Fruit fly (Drosophila melanogaster) ovary, adult (tissue): Measurements from ENCODE around the gene Sdr.
A peak's percentile ranks its signal among the peaks of the same experiment; 100 is the strongest.

Source experiments
- CG17801 ChIP-seq: fragments of 200-800 bp; optimal IDR thresholded peaks from 2 replicates; lab custom pipeline; 2019; ENCODE audit warnings: missing biosample characterization, mild to moderate bottlenecking, missing genetic modification characterization, moderate library complexity; ENCODE audit not compliant: partially characterized antibody

Gene Sdr

DNA sequence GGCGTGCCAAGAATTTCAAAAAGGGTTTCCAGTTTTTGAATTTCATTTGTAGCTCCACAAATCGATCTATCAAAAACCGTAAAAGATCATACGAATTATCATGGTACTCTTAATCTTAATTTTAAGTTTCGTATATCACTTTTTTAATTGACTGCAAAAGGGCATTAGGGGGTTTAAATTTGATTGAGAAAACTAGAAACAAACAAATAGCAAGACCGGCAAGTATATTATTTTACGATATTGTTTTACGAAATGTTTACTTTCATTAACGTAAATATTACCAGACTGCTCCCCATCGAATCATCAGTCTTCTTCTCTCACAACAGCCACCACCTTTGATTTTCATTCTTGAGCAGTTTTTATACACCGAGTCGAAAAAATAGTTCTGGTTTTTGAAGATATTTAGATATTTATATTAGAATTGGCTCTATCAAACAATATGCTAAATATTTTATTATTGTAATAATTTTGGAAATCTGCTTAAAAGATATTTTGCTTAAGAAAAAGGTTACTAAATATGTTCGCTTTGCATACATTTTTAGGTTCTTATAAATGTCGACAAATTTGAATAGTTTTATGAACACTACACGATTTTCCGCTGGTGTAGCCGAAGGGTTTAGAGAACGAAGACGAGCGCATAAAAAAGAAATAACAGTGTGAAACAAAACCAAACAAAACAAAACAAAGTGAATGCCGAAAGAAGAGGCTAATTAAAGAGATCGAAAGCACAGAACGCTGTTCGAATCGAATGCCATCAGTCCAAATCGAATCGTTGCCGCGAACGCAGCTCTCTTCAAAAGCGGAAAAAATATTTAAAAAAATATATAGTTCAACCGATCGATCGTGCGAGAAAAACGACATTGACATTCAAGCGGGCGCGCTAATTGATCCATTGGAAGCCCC, at the start of gene Sdr:
Gene Sdr, plus strand, starts transcription at position 702 of the 903 bp plus-strand sequence.
- TF ChIP-seq CG17801 (GFP tag; lab: Kevin White, UChicago): peak; percentile 82

DNA sequence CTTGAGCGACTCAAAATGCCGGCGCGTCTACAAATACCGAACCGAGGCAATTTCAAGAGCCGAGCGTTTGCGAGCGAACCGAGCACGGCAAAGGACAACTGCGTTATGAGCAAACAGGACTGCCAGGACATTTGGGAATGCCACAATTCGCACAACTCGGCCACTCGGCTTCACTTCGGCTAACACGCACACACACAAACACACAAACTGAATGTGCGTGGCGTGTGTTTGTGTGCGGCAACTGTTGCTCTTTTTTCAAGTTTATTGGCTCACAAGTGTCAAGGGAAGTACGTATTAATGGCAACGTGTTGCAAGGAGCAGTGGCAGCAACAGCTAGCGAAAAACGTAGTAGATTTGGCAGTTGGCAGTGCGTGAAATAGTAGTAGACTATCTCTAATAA, 45.1 kb upstream of the Sdr start:
- TF ChIP-seq CG17801 (GFP tag; lab: Kevin White, UChicago): no peak

DNA sequence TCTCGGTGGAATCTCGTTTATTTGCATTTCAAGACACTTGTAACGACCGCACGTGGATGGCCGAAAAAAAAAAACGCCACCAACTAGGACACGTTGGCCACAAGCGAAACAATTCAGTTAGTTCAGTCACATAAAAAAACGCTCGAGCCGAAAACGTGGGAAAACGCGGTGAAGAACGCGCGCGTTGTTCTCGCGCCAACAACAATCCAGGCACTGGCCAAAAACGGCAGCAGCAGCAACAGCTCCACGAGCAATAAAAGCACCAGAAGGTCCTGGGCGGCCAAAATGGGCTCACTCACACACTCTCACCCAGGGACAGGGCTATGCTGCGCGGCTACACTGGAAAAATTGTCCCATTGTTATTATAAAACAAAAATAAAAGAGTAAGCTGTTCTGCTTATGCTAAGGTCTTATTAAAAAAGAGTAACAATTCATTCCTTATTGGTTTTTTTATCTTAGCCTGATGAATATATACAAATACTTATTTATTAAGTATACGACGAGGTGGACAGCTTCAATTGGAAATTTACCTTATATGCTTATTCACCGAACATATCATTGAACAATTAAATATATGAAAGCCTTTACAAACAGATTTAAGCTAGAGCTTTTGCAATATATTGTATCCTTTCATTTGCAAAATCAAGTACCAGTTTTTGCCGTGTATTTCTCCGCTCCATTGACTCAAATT, 43.0 kb upstream of the Sdr start, which contains the start of gene btsz:
Gene btsz, minus strand, starts transcription at position 215 of the 691 bp plus-strand sequence.
- no peak for TF ChIP-seq CG17801 (GFP tag; lab: Kevin White, UChicago)

DNA sequence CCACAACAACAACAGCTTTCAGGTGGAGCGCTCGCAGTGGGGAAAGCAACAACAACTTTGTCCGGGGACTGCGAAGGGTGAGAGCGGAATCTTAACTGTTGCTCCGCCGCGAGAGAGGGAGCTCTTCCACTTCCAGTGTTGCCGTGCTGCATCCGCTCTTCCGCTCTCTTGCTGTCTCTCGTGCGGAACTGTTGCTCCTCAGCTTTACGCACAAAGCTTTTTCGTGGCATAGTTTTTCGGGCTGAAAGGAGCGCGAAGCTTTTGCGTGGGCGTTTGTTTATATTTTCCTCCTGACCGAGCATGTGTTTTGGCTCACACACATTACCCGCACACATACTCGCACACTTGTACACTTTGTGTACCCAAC, 42.5 kb upstream of the Sdr start:
- TF ChIP-seq CG17801 (GFP tag; lab: Kevin White, UChicago): no peak

DNA sequence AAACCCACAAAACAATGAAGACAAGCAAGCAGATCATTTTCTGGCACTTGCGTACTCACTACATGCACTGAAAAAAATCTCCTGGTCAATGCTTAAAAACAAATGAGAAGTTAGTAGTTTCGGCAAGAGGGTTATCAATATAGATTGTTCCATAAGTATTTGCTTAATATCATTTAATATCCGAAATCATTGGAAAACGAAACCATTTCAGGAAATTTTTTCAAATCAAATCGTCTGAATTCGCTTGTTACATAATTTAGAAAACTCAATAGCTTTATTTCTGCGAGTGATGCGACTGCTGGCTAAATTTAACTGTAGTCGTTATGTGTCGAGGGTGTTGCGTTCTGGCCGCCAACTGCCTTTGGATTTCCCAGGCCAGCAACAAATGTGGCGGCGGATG, 40.3 kb upstream of the Sdr start:
- no peak for TF ChIP-seq CG17801 (GFP tag; lab: Kevin White, UChicago)

DNA sequence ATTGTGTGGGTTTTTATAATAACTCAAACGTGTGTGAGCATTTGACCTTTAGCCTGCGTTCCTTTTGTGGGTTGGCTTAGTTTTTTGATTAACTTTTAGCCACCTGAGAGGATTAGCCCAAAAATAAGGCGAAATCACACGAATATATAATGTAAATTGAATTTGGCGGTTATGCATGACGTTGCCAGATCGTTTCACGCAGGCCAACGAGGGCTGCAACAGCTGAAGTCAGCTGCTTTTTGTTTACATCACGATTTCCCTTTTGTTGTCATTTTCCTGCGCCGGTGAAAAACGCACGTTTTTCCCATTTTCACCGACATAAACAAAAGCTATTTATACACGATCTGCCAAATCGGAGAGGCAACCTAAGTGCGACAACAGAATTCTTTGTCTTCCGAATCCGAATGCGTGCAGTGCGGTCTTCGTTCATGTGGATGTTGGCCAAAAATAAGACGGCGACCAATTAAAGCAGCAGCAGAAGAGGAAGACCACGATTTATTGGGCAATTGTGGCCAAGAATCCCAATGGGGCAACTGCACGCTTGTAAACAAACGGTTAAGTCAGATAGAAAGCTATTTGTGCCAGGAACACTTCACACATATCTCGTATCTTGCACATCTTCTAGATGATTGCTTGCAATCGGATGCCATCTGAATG, 39.1 kb upstream of the Sdr start, which contains the start of gene CG3631:
Gene CG3631, plus strand, starts transcription at position 251 of the 657 bp plus-strand sequence.
- peak; percentile 21 for TF ChIP-seq CG17801 (GFP tag; lab: Kevin White, UChicago)

DNA sequence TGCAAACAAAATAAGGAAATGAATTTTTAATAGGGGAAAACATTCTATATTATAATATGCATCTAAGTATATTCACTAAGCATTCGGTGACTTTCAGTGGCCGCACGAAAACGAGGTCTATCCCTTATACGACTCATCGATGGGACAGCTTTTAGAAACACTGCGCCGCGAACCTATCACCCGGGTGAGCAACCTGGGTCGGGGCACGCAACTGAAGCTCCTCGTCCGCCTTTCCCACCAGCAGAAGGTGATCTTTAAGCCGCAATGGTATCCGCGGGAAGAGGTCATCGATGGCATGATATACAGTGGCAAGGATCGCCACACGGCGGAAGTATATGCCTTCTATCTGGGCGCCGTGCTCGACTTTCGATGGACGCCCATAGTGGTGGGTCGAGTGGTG, 37.6 kb upstream of the Sdr start:
- TF ChIP-seq CG17801 (GFP tag; lab: Kevin White, UChicago): no peak

DNA sequence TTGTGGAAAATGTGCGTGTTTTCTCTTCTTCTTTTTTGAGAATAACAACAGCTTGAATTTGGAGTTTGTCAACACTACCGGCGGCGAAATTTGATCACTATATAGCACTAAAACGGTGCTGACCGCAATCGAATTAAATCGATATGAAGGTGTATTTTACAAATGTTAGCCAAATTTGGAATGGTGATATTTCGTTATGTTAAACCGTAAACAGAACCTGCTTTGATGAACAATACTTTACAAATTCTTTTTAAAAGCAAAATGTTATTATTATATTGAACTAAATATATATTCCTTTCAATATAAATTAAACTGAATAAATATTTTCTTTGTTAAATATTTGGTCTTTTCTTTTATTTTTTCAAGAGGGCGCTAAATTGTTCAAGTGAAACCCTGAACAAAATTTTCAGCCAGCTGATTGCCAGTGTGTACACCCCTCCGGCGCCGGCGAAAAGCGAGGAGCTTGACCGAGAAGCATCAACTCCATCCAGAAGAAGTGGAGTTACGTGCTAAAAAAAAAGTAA, 32.4 kb upstream of the Sdr start, which contains the start of the genes Rrp6, CG33331 and CG33332:
Gene Rrp6, minus strand, starts transcription at position 236 of the 524 bp plus-strand sequence.
Gene CG33331, plus strand, starts transcription at position 446 of the 524 bp plus-strand sequence.
Gene CG33332, plus strand, starts transcription at position 446 of the 524 bp plus-strand sequence.
- TF ChIP-seq CG17801 (GFP tag; lab: Kevin White, UChicago): peak; percentile 85

DNA sequence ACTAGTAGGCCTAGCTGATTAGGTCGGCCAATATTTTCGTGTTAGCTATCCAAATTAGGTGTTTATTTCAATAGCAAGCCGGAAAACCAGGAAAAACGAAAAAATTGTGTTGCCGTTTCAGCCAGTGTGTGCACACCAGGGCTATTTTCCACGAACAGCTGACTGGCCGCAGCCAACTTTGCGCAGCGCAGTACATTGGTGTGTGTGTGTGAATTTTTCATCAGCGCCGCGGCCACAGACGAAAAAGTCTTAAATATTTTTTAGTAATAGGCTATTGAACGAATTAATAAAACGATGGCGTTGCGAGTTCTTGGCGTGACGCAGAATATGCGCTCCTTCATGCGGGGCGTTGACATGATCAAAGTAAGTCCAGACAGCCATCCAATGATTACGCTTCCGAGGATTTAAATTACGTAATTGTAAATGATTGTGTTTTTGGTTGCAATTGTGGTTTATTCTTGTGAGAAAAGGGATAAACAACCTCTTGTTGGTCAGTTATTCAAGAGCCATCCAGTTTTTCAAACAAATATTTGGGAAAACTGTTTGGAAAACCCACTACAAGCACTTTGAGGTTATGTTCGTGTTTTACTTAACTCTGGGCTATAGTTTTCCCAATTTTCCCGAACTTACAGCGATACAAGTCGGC, 28.2 kb upstream of the Sdr start, which contains the start of the genes CycC and UQCR-C1:
Gene CycC, minus strand, starts transcription at position 142 of the 646 bp plus-strand sequence.
Gene UQCR-C1, plus strand, starts transcription at position 168 of the 646 bp plus-strand sequence.
- TF ChIP-seq CG17801 (GFP tag; lab: Kevin White, UChicago): no peak

DNA sequence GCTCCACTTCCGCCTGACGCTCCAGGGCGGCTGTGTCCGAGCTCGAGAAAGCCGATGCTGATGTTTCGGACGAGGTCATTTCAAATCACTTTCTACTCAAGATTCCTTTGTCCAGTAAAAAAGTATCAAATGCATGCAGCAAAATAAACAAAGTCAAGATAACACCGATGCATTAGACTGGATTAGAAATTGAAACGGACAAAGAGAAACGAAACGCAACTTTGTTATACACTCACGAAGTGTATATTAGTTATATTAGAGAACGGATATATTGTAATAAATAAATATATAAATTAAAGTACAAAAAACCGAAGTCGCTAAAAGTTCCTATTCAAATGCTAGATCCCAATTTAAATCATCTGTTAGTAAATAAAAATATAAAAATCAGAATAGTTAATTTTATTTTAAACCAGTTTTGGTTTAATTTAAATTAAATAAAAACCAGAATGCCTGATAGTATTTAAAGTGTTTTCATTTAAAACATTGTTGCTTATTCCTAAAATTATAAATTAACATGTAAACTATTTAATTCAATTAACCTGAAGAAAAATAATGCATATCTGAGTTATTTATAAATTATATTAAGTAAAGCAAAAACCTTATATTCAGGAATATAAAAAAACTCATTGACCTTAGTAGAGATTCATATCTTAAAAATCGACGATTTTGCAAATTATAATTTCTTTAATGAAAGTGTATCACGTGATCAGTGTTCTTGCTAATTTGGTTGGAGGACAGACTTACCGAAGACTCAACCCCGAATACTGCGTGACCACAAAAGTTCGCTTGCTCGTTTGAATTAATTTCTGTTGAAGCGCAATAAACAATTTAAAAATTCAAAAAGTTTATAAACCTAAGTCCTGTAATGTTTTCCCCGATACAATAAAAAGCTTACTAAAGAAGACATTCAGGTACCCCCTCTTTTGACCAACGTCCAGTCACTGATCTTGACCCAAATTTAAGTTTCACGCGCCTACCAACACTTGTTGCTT, 24.3 kb upstream of the Sdr start, which contains the start of gene Dph2:
Gene Dph2, minus strand, starts transcription at position 164 of the 992 bp plus-strand sequence.
- peak; percentile 80 for TF ChIP-seq CG17801 (GFP tag; lab: Kevin White, UChicago)

DNA sequence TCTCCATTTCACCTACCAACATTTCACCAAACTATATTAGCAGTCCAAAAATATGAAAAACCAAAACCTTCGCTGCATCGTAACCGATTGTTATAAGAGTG, 23.8 kb upstream of the Sdr start, which contains the start of gene CG14860:
Gene CG14860, plus strand, starts transcription at position 2 of the 101 bp plus-strand sequence.
- TF ChIP-seq CG17801 (GFP tag; lab: Kevin White, UChicago): no peak

DNA sequence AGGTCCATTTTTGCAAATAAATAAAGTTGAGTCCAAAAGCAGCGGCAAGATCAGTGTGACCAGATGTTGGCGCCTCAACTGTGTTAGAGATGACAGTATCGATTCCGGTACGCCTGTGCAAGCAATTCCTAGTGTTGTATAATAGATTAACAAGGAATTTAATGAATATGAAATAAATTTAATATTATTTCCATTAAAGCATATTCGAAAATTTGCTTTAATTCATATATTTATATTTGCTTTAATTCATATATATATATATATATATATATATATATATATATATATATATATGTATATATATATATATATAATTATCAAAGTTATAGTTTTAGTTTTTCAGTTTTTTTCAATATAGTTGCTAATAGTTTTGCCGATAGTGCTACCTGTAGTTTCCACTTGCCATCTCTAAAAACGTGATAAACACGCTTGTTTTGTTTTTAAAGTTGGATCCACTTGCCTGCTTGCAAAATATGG, 20.1 kb upstream of the Sdr start, which contains the start of the genes Nup93-2 and CG3817:
Gene Nup93-2, minus strand, starts transcription at position 93 of the 477 bp plus-strand sequence.
Gene CG3817, plus strand, starts transcription at position 460 of the 477 bp plus-strand sequence.
- TF ChIP-seq CG17801 (GFP tag; lab: Kevin White, UChicago): peak; percentile 85

DNA sequence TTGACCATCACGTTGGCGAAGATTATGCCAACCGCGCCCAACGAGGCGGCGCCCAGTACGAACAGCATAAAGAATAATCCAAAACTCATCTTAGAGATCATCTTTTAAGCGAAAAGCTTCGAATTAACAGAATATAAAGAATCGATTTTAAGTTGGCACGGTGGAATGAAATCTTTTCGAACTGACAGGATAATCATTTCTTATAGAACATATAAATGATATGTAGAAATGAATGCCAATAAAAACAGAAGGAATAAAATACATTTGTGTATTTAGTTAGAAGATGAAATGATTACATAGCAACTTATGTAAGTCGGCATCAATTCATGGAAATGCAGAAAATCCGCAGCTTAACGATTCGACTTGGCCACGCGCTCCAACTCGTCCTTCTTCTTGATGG, 18.3 kb upstream of the Sdr start, which contains the start of gene VhaPPA1-2:
Gene VhaPPA1-2, minus strand, starts transcription at position 101 of the 400 bp plus-strand sequence.
- TF ChIP-seq CG17801 (GFP tag; lab: Kevin White, UChicago): no peak
